Worm (Caenorhabditis elegans) whole organism, L2 larva: ENCODE data around the gene ubxn-6.

ENCODE experiments used
- C34F6.9 ChIP-seq: fragments of 150-350 bp; optimal IDR thresholded peaks from 2 replicates; lab custom pipeline; 2014; ENCODE audit warnings: missing biosample characterization, missing genetic modification characterization
- F13H6.1 ChIP-seq: sonication (generic microtip); optimal IDR thresholded peaks from 2 replicates; lab custom pipeline; 2016; ENCODE audit warnings: missing genetic modification characterization, missing compliant biosample characterization
- R02D3.7 ChIP-seq: fragments of 150-350 bp; optimal IDR thresholded peaks from 2 replicates; lab custom pipeline; 2014; ENCODE audit warnings: missing biosample characterization, missing genetic modification characterization
- ZK546.5 ChIP-seq: sonication (generic microtip); optimal IDR thresholded peaks from 2 replicates; lab custom pipeline; 2017; ENCODE audit warnings: missing biosample characterization, missing genetic modification characterization
- aly-2 ChIP-seq: fragments of 150-350 bp; optimal IDR thresholded peaks from 2 replicates; lab custom pipeline; 2014; ENCODE audit warnings: missing biosample characterization, missing genetic modification characterization
- ama-1 ChIP-seq: fragments of 150-350 bp; optimal IDR thresholded peaks from 2 replicates; lab custom pipeline; 2018; ENCODE audit warnings: inconsistent platforms
- blmp-1 ChIP-seq: sonication (generic microtip); optimal IDR thresholded peaks from 2 replicates; lab custom pipeline; 2017; ENCODE audit warnings: missing genetic modification characterization, mild to moderate bottlenecking, missing compliant biosample characterization, antibody characterized with exemption, moderate library complexity; ENCODE audit not compliant: insufficient read depth
- ceh-16 ChIP-seq: fragments of 150-350 bp; optimal IDR thresholded peaks from 2 replicates; lab custom pipeline; 2014; ENCODE audit warnings: missing biosample characterization, missing genetic modification characterization
- ceh-82 ChIP-seq: fragments of 150-350 bp; optimal IDR thresholded peaks from 2 replicates; lab custom pipeline; 2014; ENCODE audit warnings: missing biosample characterization, missing genetic modification characterization
- crh-2 ChIP-seq: sonication (generic microtip); optimal IDR thresholded peaks from 2 replicates; lab custom pipeline; 2017; ENCODE audit warnings: missing biosample characterization, missing genetic modification characterization
- dmd-4 ChIP-seq: sonication (generic microtip); optimal IDR thresholded peaks from 2 replicates; lab custom pipeline; 2017; ENCODE audit warnings: missing biosample characterization, missing genetic modification characterization
- egl-27 ChIP-seq: sonication (generic microtip); optimal IDR thresholded peaks from 3 replicates; lab custom pipeline; 2017; ENCODE audit warnings: missing biosample characterization, missing genetic modification reagents, missing genetic modification characterization
- elt-1 ChIP-seq: fragments of 150-350 bp; optimal IDR thresholded peaks from 2 replicates; lab custom pipeline; 2014; ENCODE audit warnings: missing biosample characterization, missing genetic modification characterization
- elt-3 ChIP-seq: sonication (generic microtip); optimal IDR thresholded peaks from 2 replicates; lab custom pipeline; 2017; ENCODE audit warnings: missing biosample characterization, missing genetic modification characterization
- fos-1 ChIP-seq: fragments of 150-350 bp; optimal IDR thresholded peaks from 2 replicates; lab custom pipeline; 2014; ENCODE audit warnings: missing biosample characterization, missing genetic modification characterization
- gmeb-1 ChIP-seq: fragments of 150-350 bp; optimal IDR thresholded peaks from 2 replicates; lab custom pipeline; 2014; ENCODE audit warnings: missing biosample characterization, missing genetic modification characterization
- lin-11 ChIP-seq: fragments of 150-350 bp; sonication (generic microtip); optimal IDR thresholded peaks from 2 replicates; lab custom pipeline; 2014; ENCODE audit warnings: missing biosample characterization, missing genetic modification characterization, inconsistent platforms, mixed read lengths
- lin-13 ChIP-seq: fragments of 150-350 bp; optimal IDR thresholded peaks from 2 replicates; lab custom pipeline; 2014; ENCODE audit warnings: missing biosample characterization, missing genetic modification reagents, missing genetic modification characterization
- lin-39 ChIP-seq: fragments of 150-350 bp; optimal IDR thresholded peaks from 2 replicates; lab custom pipeline; 2014; ENCODE audit warnings: missing biosample characterization, missing genetic modification reagents, missing genetic modification characterization
- lsy-2 ChIP-seq, 2 experiments: fragments of 150-350 bp in 1 of 2; sonication (generic microtip) in 1 of 2; optimal IDR thresholded peaks; 2 replicates each; lab custom pipeline; 2014 to 2017; ENCODE audit warnings: missing biosample characterization in 2 of 2, missing genetic modification characterization in 2 of 2
- mab-5 ChIP-seq: fragments of 150-350 bp; optimal IDR thresholded peaks from 2 replicates; lab custom pipeline; 2014; ENCODE audit warnings: missing biosample characterization, missing genetic modification characterization
- mdl-1 ChIP-seq, 2 experiments: fragments of 150-350 bp in 1 of 2; sonication (generic microtip) in 1 of 2; optimal IDR thresholded peaks; 2 replicates each; lab custom pipeline; 2017; ENCODE audit warnings: missing biosample characterization in 2 of 2, missing genetic modification characterization in 2 of 2
- nhr-10 ChIP-seq: sonication (generic microtip); optimal IDR thresholded peaks from 2 replicates; lab custom pipeline; 2017; ENCODE audit warnings: missing biosample characterization, missing genetic modification characterization
- nhr-11 ChIP-seq: fragments of 150-350 bp; optimal IDR thresholded peaks from 2 replicates; lab custom pipeline; 2014; ENCODE audit warnings: missing biosample characterization, missing genetic modification characterization
- nhr-12 ChIP-seq: fragments of 150-350 bp; optimal IDR thresholded peaks from 2 replicates; lab custom pipeline; 2014; ENCODE audit warnings: missing biosample characterization, missing genetic modification characterization
- nhr-129 ChIP-seq: fragments of 150-350 bp; optimal IDR thresholded peaks from 2 replicates; lab custom pipeline; 2014; ENCODE audit warnings: missing biosample characterization, missing genetic modification characterization
- nhr-21 ChIP-seq: fragments of 150-350 bp; optimal IDR thresholded peaks from 2 replicates; lab custom pipeline; 2014; ENCODE audit warnings: missing biosample characterization, missing genetic modification characterization
- nhr-23 ChIP-seq: fragments of 150-350 bp; optimal IDR thresholded peaks from 2 replicates; lab custom pipeline; 2014; ENCODE audit warnings: missing biosample characterization, missing genetic modification reagents, missing genetic modification characterization
- nhr-237 ChIP-seq: fragments of 150-350 bp; optimal IDR thresholded peaks from 2 replicates; lab custom pipeline; 2014; ENCODE audit warnings: missing biosample characterization, missing genetic modification characterization
- nhr-25 ChIP-seq: fragments of 150-350 bp; sonication (generic microtip); optimal IDR thresholded peaks from 3 replicates; lab custom pipeline; 2014; ENCODE audit warnings: missing biosample characterization, missing genetic modification characterization
- nhr-6 ChIP-seq: fragments of 150-350 bp; optimal IDR thresholded peaks from 2 replicates; lab custom pipeline; 2014; ENCODE audit warnings: missing biosample characterization, missing genetic modification characterization
- nhr-77 ChIP-seq: fragments of 150-350 bp; optimal IDR thresholded peaks from 2 replicates; lab custom pipeline; 2014; ENCODE audit warnings: missing biosample characterization, missing genetic modification characterization
- peb-1 ChIP-seq: fragments of 150-350 bp; optimal IDR thresholded peaks from 2 replicates; lab custom pipeline; 2014; ENCODE audit warnings: missing biosample characterization, missing genetic modification characterization
- skn-1 ChIP-seq: sonication (generic microtip); optimal IDR thresholded peaks from 2 replicates; lab custom pipeline; 2017; ENCODE audit warnings: missing biosample characterization, missing genetic modification characterization
- sma-3 ChIP-seq: sonication (generic microtip); optimal IDR thresholded peaks from 2 replicates; lab custom pipeline; 2016; ENCODE audit warnings: missing genetic modification reagents, missing genetic modification characterization, missing compliant biosample characterization
- sma-9 ChIP-seq, 2 experiments: fragments of 150-350 bp in 1 of 2; sonication (generic microtip) in 1 of 2; optimal IDR thresholded peaks; 2 replicates each; lab custom pipeline; 2014 to 2016; ENCODE audit warnings: missing genetic modification characterization in 2 of 2, mild to moderate bottlenecking in 1 of 2, missing biosample characterization in 1 of 2, missing compliant biosample characterization in 1 of 2, missing genetic modification reagents in 1 of 2, moderate library complexity in 1 of 2
- snpc-4 ChIP-seq: fragments of 150-350 bp; optimal IDR thresholded peaks from 2 replicates; lab custom pipeline; 2014; ENCODE audit warnings: missing biosample characterization, missing genetic modification characterization
- unc-39 ChIP-seq: fragments of 150-350 bp; optimal IDR thresholded peaks from 2 replicates; lab custom pipeline; 2014; ENCODE audit warnings: missing biosample characterization, missing genetic modification characterization
- unc-55 ChIP-seq: fragments of 150-350 bp; sonication (generic microtip); optimal IDR thresholded peaks from 3 replicates; lab custom pipeline; 2014; ENCODE audit warnings: missing biosample characterization, missing genetic modification reagents, missing genetic modification characterization
- zag-1 ChIP-seq: fragments of 150-350 bp; optimal IDR thresholded peaks from 2 replicates; lab custom pipeline; 2014; ENCODE audit warnings: missing biosample characterization, missing genetic modification characterization
- ztf-4 ChIP-seq: fragments of 150-350 bp; optimal IDR thresholded peaks from 2 replicates; lab custom pipeline; 2014; ENCODE audit warnings: missing biosample characterization, missing genetic modification characterization

ubxn-6 gene

ce11 chrIV:4842030-4842429 is 32.7 kb upstream of the ubxn-6 start:
- TF ChIP-seq nhr-237 (tag; lab: Kevin White, UChicago) = no peak
- TF ChIP-seq fos-1 (tag; lab: Kevin White, UChicago) = peak; percentile 86

- TF ChIP-seq lsy-2 (tag; optimal IDR thresholded peaks at IDR 0.05; lab: Kevin White, UChicago) = no peak
- no peak for TF ChIP-seq nhr-23 (tag; lab: Kevin White, UChicago)
- TF ChIP-seq nhr-11 = no peak
- no peak for TF ChIP-seq crh-2 (tag; lab: Kevin White, UChicago)
- no peak for TF ChIP-seq nhr-77
- no peak for TF ChIP-seq fos-1 (tag; lab: Kevin White, UChicago)
- TF ChIP-seq aly-2 (tag; lab: Kevin White, UChicago) = no peak
- no peak for TF ChIP-seq nhr-12 (tag; lab: Kevin White, UChicago)
- TF ChIP-seq lin-11 (tag; lab: Kevin White, UChicago) = no peak
- no peak for TF ChIP-seq elt-1 (tag; lab: Kevin White, UChicago)
- TF ChIP-seq blmp-1 (tag; lab: Kevin White, UChicago) = no peak
- no peak for TF ChIP-seq ama-1
- TF ChIP-seq nhr-237 (tag; lab: Kevin White, UChicago) = no peak
- TF ChIP-seq ceh-16 = no peak
- TF ChIP-seq elt-3 (tag; lab: Kevin White, UChicago) = no peak
- TF ChIP-seq C34F6.9 (tag; lab: Kevin White, UChicago) = no peak
- TF ChIP-seq nhr-129 = no peak
- no peak for TF ChIP-seq nhr-6 (tag; lab: Kevin White, UChicago)
- no peak for TF ChIP-seq ztf-4 (tag; lab: Kevin White, UChicago)
These were observed 20.3 kb upstream of the ubxn-6 start for ce11 chrIV:4829641-4830040.

- TF ChIP-seq nhr-21 = no peak
- no peak for TF ChIP-seq nhr-237 (tag; lab: Kevin White, UChicago)
These were observed 17.9 kb upstream of the ubxn-6 start, which contains the start of gene mpz-4 for ce11 chrIV:4827219-4827618. Gene mpz-4 (minus strand): TSS chrIV:4827319.

ce11 chrIV:4821843-4822242 is 12.5 kb upstream of the ubxn-6 start:
- TF ChIP-seq aly-2 (tag; lab: Kevin White, UChicago) = no peak
- no peak for TF ChIP-seq zag-1 (tag; lab: Kevin White, UChicago)
- no peak for TF ChIP-seq ceh-82 (tag; lab: Kevin White, UChicago)
- TF ChIP-seq elt-3 (tag; lab: Kevin White, UChicago) = no peak
- no peak for TF ChIP-seq nhr-23 (tag; lab: Kevin White, UChicago)
- no peak for TF ChIP-seq sma-9 (GFP tag; optimal IDR thresholded peaks at IDR 0.05; lab: Kevin White, UChicago)
- no peak for TF ChIP-seq sma-9 (tag; optimal IDR thresholded peaks at IDR 0.05; lab: Kevin White, UChicago)
- no peak for TF ChIP-seq dmd-4 (tag; lab: Kevin White, UChicago)
- no peak for TF ChIP-seq nhr-6 (tag; lab: Kevin White, UChicago)
- TF ChIP-seq ZK546.5 (tag; lab: Kevin White, UChicago) = no peak
- no peak for TF ChIP-seq lsy-2 (tag; optimal IDR thresholded peaks at IDR 0.05; lab: Kevin White, UChicago)
- TF ChIP-seq snpc-4 (tag; lab: Kevin White, UChicago) = no peak
- no peak for TF ChIP-seq nhr-237 (tag; lab: Kevin White, UChicago)
- no peak for TF ChIP-seq gmeb-1 (tag; lab: Kevin White, UChicago)
- TF ChIP-seq nhr-11 = no peak
- no peak for TF ChIP-seq lin-39 (tag; lab: Kevin White, UChicago)
- no peak for TF ChIP-seq nhr-10

ce11 chrIV:4821054-4821453 is 11.8 kb upstream of the ubxn-6 start, which contains the start of gene H06H21.8:
Gene H06H21.8 (minus strand): TSS chrIV:4821131.
- TF ChIP-seq mab-5 (tag; lab: Kevin White, UChicago) (no peak), unc-55 (GFP tag; lab: Kevin White, UChicago) (no peak), nhr-10 (no peak), nhr-11 (no peak), unc-39 (no peak), sma-3 (GFP tag; lab: Kevin White, UChicago) (no peak), fos-1 (tag; lab: Kevin White, UChicago) (peak; percentile 31), peb-1 (tag; lab: Kevin White, UChicago) (no peak), lin-13 (GFP tag; lab: Kevin White, UChicago) (no peak), nhr-25 (tag; lab: Kevin White, UChicago) (no peak), R02D3.7 (no peak), skn-1 (no peak), aly-2 (tag; lab: Kevin White, UChicago) (no peak), gmeb-1 (tag; lab: Kevin White, UChicago) (peak; percentile 30), lin-39 (tag; lab: Kevin White, UChicago) (no peak), egl-27 (tag; lab: Kevin White, UChicago) (no peak), F13H6.1 (tag; lab: Kevin White, UChicago) (no peak), lin-11 (tag; lab: Kevin White, UChicago) (no peak), crh-2 (tag; lab: Kevin White, UChicago) (peak; percentile 42), mdl-1 (tag; optimal IDR thresholded peaks at IDR 0.05; lab: Kevin White, UChicago) (no peak), zag-1 (tag; lab: Kevin White, UChicago) (no peak)
